Worm (Caenorhabditis elegans) whole organism, L3 larva: ENCODE measurements around the gene C06H5.11.

Source experiments
- ceh-28 ChIP-seq: fragments of 150-350 bp; optimal IDR thresholded peaks from 2 replicates; lab custom pipeline; 2014; ENCODE audit warnings: missing biosample characterization, missing genetic modification reagents, missing genetic modification characterization
- ceh-82 ChIP-seq: fragments of 150-350 bp; optimal IDR thresholded peaks from 2 replicates; lab custom pipeline; 2014; ENCODE audit warnings: missing biosample characterization, missing genetic modification characterization
- fkh-2 ChIP-seq: fragments of 150-350 bp; optimal IDR thresholded peaks from 2 replicates; lab custom pipeline; 2014; ENCODE audit warnings: missing biosample characterization, missing genetic modification reagents, missing genetic modification characterization
- hmg-11 ChIP-seq: sonication (generic microtip); optimal IDR thresholded peaks from 2 replicates; lab custom pipeline; 2016; ENCODE audit warnings: missing genetic modification characterization, missing compliant biosample characterization
- nhr-11 ChIP-seq: fragments of 150-350 bp; optimal IDR thresholded peaks from 2 replicates; lab custom pipeline; 2014; ENCODE audit warnings: missing biosample characterization, missing genetic modification characterization
- nhr-237 ChIP-seq: fragments of 150-350 bp; optimal IDR thresholded peaks from 2 replicates; lab custom pipeline; 2014; ENCODE audit warnings: missing biosample characterization, missing genetic modification characterization
- nhr-77 ChIP-seq: fragments of 150-350 bp; optimal IDR thresholded peaks from 2 replicates; lab custom pipeline; 2014; ENCODE audit warnings: missing biosample characterization, missing genetic modification characterization
- pha-4 ChIP-seq: fragments of 150-350 bp; optimal IDR thresholded peaks from 2 replicates; lab custom pipeline; 2014; ENCODE audit warnings: missing biosample characterization, missing genetic modification reagents, missing genetic modification characterization
- pqm-1 ChIP-seq: fragments of 150-350 bp; optimal IDR thresholded peaks from 2 replicates; lab custom pipeline; 2017; ENCODE audit warnings: missing biosample characterization, missing genetic modification characterization, inconsistent platforms
- skn-1 ChIP-seq: fragments of 150-350 bp; optimal IDR thresholded peaks from 2 replicates; lab custom pipeline; 2014; ENCODE audit warnings: missing biosample characterization, missing genetic modification characterization
- snpc-4 ChIP-seq: fragments of 150-350 bp; optimal IDR thresholded peaks from 2 replicates; lab custom pipeline; 2014; ENCODE audit warnings: missing biosample characterization, missing genetic modification characterization
- unc-62 ChIP-seq: fragments of 150-350 bp; sonication (generic microtip); optimal IDR thresholded peaks from 4 replicates; lab custom pipeline; 2014; ENCODE audit warnings: missing biosample characterization, missing genetic modification reagents, missing genetic modification characterization
- ztf-11 ChIP-seq: fragments of 150-350 bp; optimal IDR thresholded peaks from 2 replicates; lab custom pipeline; 2014; ENCODE audit warnings: missing biosample characterization, missing genetic modification characterization
- ztf-4 ChIP-seq: fragments of 150-350 bp; optimal IDR thresholded peaks from 2 replicates; lab custom pipeline; 2014; ENCODE audit warnings: missing biosample characterization, missing genetic modification characterization

ce11 chrV:17931795-17932194 is 37.9 kb upstream of the C06H5.11 start:
- TF ChIP-seq pha-4 (tag; lab: Kevin White, UChicago) (no peak), unc-62 (no peak), nhr-237 (no peak), nhr-77 (tag; lab: Kevin White, UChicago) (no peak), ztf-11 (tag; lab: Kevin White, UChicago) (no peak), skn-1 (tag; lab: Kevin White, UChicago) (no peak), nhr-11 (tag; lab: Kevin White, UChicago) (no peak), fkh-2 (tag; lab: Kevin White, UChicago) (no peak), ceh-28 (tag; lab: Kevin White, UChicago) (no peak), ceh-82 (no peak), ztf-4 (no peak), hmg-11 (tag; lab: Kevin White, UChicago) (no peak), pqm-1 (tag; lab: Kevin White, UChicago) (no peak), snpc-4 (tag; lab: Kevin White, UChicago) (no peak)
